Worm (Caenorhabditis elegans): ENCODE measurements around the gene scd-2.

The scd-2 gene

DNA sequence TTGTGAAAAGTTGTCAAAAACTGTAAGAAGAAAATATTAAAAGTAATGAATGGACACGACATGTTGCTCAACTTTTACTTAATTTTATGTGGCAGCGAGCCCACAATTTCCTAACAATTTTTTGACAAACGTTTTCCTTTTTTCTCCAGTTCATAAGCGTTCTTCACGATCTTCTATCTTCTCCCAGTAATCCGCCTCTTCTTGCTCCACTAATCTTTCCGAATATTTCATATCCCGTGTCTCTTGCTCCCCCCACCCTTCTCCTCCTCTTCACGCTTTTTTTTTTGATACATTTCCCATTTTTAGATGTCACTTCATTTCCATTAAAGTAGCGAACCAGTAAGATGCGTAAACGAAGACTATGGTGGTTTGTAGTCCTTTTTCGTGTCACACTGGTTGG is at the start of gene scd-2:
Gene scd-2 (plus strand): TSS at position 301 of the 400 bp plus-strand sequence.
- TF ChIP-seq T22C8.4 (GFP tag; IDR thresholded peaks at IDR 0.05) (no peak), flt-1 (GFP tag; IDR thresholded peaks at IDR 0.05) (no peak)

DNA sequence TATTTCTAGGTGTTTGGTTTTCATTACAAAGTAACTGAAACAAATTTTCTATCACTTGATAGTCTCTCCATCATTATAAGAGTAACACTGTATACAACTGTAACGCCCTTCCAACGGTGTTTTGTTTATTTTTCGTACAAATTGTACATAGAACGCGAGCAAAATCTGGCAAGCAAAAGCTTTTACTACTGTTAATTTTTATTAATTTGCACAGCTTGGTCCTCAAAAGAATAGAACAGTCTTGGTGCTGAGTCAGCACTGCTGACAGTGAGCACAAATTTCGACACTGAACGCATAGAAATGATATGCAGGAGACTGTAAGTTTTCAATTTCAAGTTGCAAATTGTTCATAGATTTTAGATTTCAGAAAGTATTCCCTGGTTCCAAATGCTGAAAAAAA is 42.7 kb upstream of the scd-2 start, which contains the start of gene ZK1055.2:
Gene ZK1055.2 (plus strand): TSS at position 301 of the 400 bp plus-strand sequence.
- TF ChIP-seq tab-1 (GFP tag; IDR thresholded peaks at IDR 0.05) (no peak), med-1 (GFP tag; optimal IDR thresholded peaks at IDR 0.05; ENCODE audit: insufficient read depth) (no peak), T22C8.4 (GFP tag; IDR thresholded peaks at IDR 0.05) (no peak), klf-2 (GFP tag; conservative IDR thresholded peaks at IDR 0.05) (no peak), flt-1 (GFP tag; IDR thresholded peaks at IDR 0.05) (no peak), ztf-29 (GFP tag; IDR thresholded peaks at IDR 0.05) (no peak), cog-1 (tag; optimal IDR thresholded peaks at IDR 0.05) (no peak), ref-1 (GFP tag; conservative IDR thresholded peaks at IDR 0.05) (no peak), ztf-23 (GFP tag; IDR thresholded peaks at IDR 0.05) (no peak)

DNA sequence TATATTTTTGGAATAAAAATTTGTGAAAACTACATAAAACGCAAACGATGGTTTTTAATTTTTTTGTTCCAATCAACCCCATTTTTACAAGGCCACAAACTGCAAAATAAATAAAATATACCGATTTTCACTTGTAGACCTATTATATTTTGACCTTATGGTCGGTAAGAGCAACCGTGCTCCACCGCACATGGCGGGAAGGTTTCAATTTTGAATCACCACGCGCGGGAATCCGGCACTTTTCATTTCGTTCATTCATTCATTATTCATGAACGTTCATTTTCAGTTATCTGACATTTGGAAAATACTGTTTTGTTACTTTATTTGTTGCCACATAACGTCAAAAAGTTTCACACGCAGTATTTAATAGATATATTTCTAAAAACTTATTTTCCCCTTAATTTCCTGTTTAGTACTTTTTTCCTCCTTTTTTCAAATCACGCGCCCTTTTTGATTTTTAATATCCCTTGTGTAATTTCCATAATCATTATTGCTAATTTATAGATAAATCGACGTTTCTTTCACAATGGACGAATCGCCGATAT is 39.3 kb upstream of the scd-2 start, which contains the start of gene hcp-1:
Gene hcp-1 (plus strand): TSS at position 495 of the 545 bp plus-strand sequence.
- TF ChIP-seq ref-1 (GFP tag; conservative IDR thresholded peaks at IDR 0.05) (no peak), ztf-23 (GFP tag; IDR thresholded peaks at IDR 0.05) (no peak), ztf-29 (GFP tag; IDR thresholded peaks at IDR 0.05) (no peak), cog-1 (tag; optimal IDR thresholded peaks at IDR 0.05) (no peak), T22C8.4 (GFP tag; IDR thresholded peaks at IDR 0.05) (no peak), med-1 (GFP tag; optimal IDR thresholded peaks at IDR 0.05; ENCODE audit: insufficient read depth) (no peak), klf-2 (GFP tag; conservative IDR thresholded peaks at IDR 0.05) (no peak), flt-1 (GFP tag; IDR thresholded peaks at IDR 0.05) (no peak), tab-1 (GFP tag; IDR thresholded peaks at IDR 0.05) (no peak)

DNA sequence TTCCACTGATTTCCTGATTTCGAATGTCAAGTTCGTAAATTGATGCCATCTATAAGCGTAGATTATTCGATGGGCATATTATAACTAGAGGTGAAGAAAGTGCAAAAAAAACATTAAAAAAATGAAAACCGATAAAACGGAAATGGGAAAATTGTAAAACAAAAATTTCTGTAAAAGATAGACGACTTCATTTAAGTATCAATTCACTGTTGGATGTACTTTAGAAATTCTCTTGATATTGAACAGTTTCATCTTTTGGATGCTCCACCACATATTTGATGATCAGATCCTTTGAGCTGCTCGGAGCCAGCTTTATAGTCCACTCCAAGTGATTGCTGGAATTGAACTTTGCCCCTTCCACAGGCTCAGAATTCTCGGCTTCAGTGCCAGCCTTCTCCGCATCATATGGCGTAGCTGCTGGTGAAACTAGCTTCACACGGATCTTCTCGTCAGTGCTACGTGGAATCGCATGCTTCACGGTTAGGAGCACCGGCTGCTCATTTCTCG is 30.4 kb upstream of the scd-2 start, which contains the start of gene ZK1055.6:
Gene ZK1055.6 (minus strand): TSS at position 51 of the 507 bp plus-strand sequence.
- TF ChIP-seq T22C8.4 (GFP tag; IDR thresholded peaks at IDR 0.05) (no peak), klf-2 (GFP tag; conservative IDR thresholded peaks at IDR 0.05) (no peak), ztf-23 (GFP tag; IDR thresholded peaks at IDR 0.05) (no peak), flt-1 (GFP tag; IDR thresholded peaks at IDR 0.05) (no peak), cog-1 (tag; optimal IDR thresholded peaks at IDR 0.05) (no peak), tab-1 (GFP tag; IDR thresholded peaks at IDR 0.05) (no peak), ztf-29 (GFP tag; IDR thresholded peaks at IDR 0.05) (no peak), med-1 (GFP tag; optimal IDR thresholded peaks at IDR 0.05; ENCODE audit: insufficient read depth) (no peak), ref-1 (GFP tag; conservative IDR thresholded peaks at IDR 0.05) (no peak)

DNA sequence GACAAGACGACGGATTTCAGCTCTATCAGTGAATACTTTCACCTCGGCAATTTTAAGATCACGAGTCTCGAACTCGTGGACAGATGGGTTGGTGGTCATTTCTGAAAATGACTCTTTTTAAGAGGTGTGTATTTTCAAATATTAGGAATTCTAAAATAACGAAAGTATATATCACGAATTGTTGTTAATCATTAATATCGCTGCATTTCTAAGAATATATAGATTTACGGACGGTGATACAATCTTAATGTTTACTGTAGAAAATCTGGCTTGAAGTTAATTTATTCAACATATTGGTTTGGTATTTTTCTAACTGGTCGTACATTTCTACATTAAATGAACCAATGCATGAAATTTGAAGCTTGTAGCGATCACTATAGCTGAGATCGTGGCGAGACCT is 27.8 kb upstream of the scd-2 start, which contains the start of gene ZK1055.7:
Gene ZK1055.7 (minus strand): TSS at position 101 of the 400 bp plus-strand sequence.
- TF ChIP-seq ztf-29 (GFP tag; IDR thresholded peaks at IDR 0.05): no peak
- TF ChIP-seq ref-1 (GFP tag; conservative IDR thresholded peaks at IDR 0.05): no peak
- no peak for TF ChIP-seq med-1 (GFP tag; optimal IDR thresholded peaks at IDR 0.05; ENCODE audit: insufficient read depth)
- TF ChIP-seq tab-1 (GFP tag; IDR thresholded peaks at IDR 0.05): no peak
- no peak for TF ChIP-seq ztf-23 (GFP tag; IDR thresholded peaks at IDR 0.05)
- TF ChIP-seq flt-1 (GFP tag; IDR thresholded peaks at IDR 0.05): no peak
- TF ChIP-seq cog-1 (tag; optimal IDR thresholded peaks at IDR 0.05): no peak
- TF ChIP-seq klf-2 (GFP tag; conservative IDR thresholded peaks at IDR 0.05): no peak
- no peak for TF ChIP-seq T22C8.4 (GFP tag; IDR thresholded peaks at IDR 0.05)

- no peak for TF ChIP-seq klf-2 (GFP tag; conservative IDR thresholded peaks at IDR 0.05)
- TF ChIP-seq flt-1 (GFP tag; IDR thresholded peaks at IDR 0.05): no peak
- no peak for TF ChIP-seq cog-1 (tag; optimal IDR thresholded peaks at IDR 0.05)
- no peak for TF ChIP-seq tab-1 (GFP tag; IDR thresholded peaks at IDR 0.05)
- no peak for TF ChIP-seq ztf-23 (GFP tag; IDR thresholded peaks at IDR 0.05)
- no peak for TF ChIP-seq med-1 (GFP tag; optimal IDR thresholded peaks at IDR 0.05; ENCODE audit: insufficient read depth)
- no peak for TF ChIP-seq T22C8.4 (GFP tag; IDR thresholded peaks at IDR 0.05)
- no peak for TF ChIP-seq ref-1 (GFP tag; conservative IDR thresholded peaks at IDR 0.05)
- no peak for TF ChIP-seq ztf-29 (GFP tag; IDR thresholded peaks at IDR 0.05)
These were observed 26.8 kb upstream of the scd-2 start for ce11 chrV:6606197-6606596.

DNA sequence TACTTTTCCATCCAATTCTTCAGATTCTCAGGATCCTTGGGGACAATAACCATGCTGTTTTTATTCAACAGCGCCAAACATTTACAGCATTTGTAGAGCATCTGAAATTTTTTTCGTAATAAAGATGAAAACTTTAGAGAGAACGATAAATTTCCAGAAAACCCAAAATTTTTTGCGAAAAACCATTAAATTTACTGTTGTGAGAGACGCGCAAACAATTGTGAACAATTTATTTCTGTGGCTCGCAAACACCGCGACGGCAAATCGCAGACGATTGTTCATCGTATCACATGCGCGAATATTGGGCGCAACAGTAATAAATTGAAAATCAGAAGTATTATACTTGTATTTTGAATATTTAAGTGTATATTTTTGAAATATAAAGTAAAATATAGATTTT is 22.0 kb upstream of the scd-2 start, which contains the start of gene gon-14:
Gene gon-14 (minus strand): TSS at position 101 of the 400 bp plus-strand sequence.
- TF ChIP-seq tab-1 (GFP tag; IDR thresholded peaks at IDR 0.05): no peak
- TF ChIP-seq ztf-29 (GFP tag; IDR thresholded peaks at IDR 0.05): no peak
- TF ChIP-seq med-1 (GFP tag; optimal IDR thresholded peaks at IDR 0.05; ENCODE audit: insufficient read depth): no peak
- no peak for TF ChIP-seq T22C8.4 (GFP tag; IDR thresholded peaks at IDR 0.05)
- no peak for TF ChIP-seq ref-1 (GFP tag; conservative IDR thresholded peaks at IDR 0.05)
- no peak for TF ChIP-seq cog-1 (tag; optimal IDR thresholded peaks at IDR 0.05)
- TF ChIP-seq flt-1 (GFP tag; IDR thresholded peaks at IDR 0.05): no peak
- TF ChIP-seq ztf-23 (GFP tag; IDR thresholded peaks at IDR 0.05): no peak
- TF ChIP-seq klf-2 (GFP tag; conservative IDR thresholded peaks at IDR 0.05): no peak

- TF ChIP-seq ztf-23 (GFP tag; IDR thresholded peaks at IDR 0.05): no peak
- TF ChIP-seq klf-2 (GFP tag; conservative IDR thresholded peaks at IDR 0.05): no peak
- TF ChIP-seq cog-1 (tag; optimal IDR thresholded peaks at IDR 0.05): no peak
- TF ChIP-seq ztf-29 (GFP tag; IDR thresholded peaks at IDR 0.05): no peak
- TF ChIP-seq tab-1 (GFP tag; IDR thresholded peaks at IDR 0.05): no peak
- TF ChIP-seq ref-1 (GFP tag; conservative IDR thresholded peaks at IDR 0.05): no peak
- no peak for TF ChIP-seq T22C8.4 (GFP tag; IDR thresholded peaks at IDR 0.05)
- no peak for TF ChIP-seq flt-1 (GFP tag; IDR thresholded peaks at IDR 0.05)
- no peak for TF ChIP-seq med-1 (GFP tag; optimal IDR thresholded peaks at IDR 0.05; ENCODE audit: insufficient read depth)
These were observed 21.5 kb upstream of the scd-2 start for ce11 chrV:6611504-6611903.

DNA sequence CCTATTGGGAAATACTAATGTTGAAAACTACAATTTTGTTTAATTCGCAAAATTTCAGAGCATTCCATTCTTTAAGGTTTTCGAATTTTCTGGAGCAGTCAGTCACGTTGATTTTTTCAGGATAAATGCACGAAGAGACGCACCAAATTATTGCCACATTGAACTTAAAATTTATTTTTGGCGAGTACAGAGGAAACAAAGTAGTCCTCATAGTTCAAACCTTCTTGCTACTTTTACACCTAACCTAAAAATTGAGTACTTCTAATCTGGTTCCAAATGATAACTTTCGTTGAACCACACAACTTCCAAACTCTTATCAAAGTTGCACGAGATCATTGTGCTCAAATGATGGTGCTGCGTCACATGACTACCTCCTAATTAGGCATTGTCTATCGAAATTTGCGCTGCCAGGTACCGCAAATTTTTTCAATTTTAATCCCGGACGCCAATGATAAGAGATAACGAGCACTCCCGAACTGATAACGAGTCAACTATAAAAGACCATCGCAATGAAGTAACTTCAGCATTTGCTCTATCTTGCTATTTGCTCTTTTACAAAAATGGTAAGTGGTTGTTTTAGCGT is 18.8 kb upstream of the scd-2 start, which contains the start of gene cpr-4:
Gene cpr-4 (plus strand): TSS at position 523 of the 583 bp plus-strand sequence.
- TF ChIP-seq med-1 (GFP tag; optimal IDR thresholded peaks at IDR 0.05; ENCODE audit: insufficient read depth) (no peak), T22C8.4 (GFP tag; IDR thresholded peaks at IDR 0.05) (no peak), ref-1 (GFP tag; conservative IDR thresholded peaks at IDR 0.05) (no peak), klf-2 (GFP tag; conservative IDR thresholded peaks at IDR 0.05) (no peak), cog-1 (tag; optimal IDR thresholded peaks at IDR 0.05) (no peak)
